Worm (Caenorhabditis elegans) whole organism, L2 larva: Measurements from ENCODE around the gene cup-4.

Source experiments
- ZK546.5 ChIP-seq: sonication (generic microtip); optimal IDR thresholded peaks from 2 replicates; lab custom pipeline; 2017; ENCODE audit warnings: missing biosample characterization, missing genetic modification characterization
- alr-1 ChIP-seq: fragments of 150-350 bp; optimal IDR thresholded peaks from 2 replicates; lab custom pipeline; 2014; ENCODE audit warnings: missing biosample characterization, missing genetic modification characterization
- ceh-16 ChIP-seq: fragments of 150-350 bp; optimal IDR thresholded peaks from 2 replicates; lab custom pipeline; 2014; ENCODE audit warnings: missing biosample characterization, missing genetic modification characterization
- elt-3 ChIP-seq: sonication (generic microtip); optimal IDR thresholded peaks from 2 replicates; lab custom pipeline; 2017; ENCODE audit warnings: missing biosample characterization, missing genetic modification characterization
- lin-39 ChIP-seq: fragments of 150-350 bp; optimal IDR thresholded peaks from 2 replicates; lab custom pipeline; 2014; ENCODE audit warnings: missing biosample characterization, missing genetic modification reagents, missing genetic modification characterization
- lsy-2 ChIP-seq, 2 experiments: fragments of 150-350 bp in 1 of 2; sonication (generic microtip) in 1 of 2; optimal IDR thresholded peaks; 2 replicates each; lab custom pipeline; 2014 to 2017; ENCODE audit warnings: missing biosample characterization in 2 of 2, missing genetic modification characterization in 2 of 2
- sma-3 ChIP-seq: sonication (generic microtip); optimal IDR thresholded peaks from 2 replicates; lab custom pipeline; 2016; ENCODE audit warnings: missing genetic modification reagents, missing genetic modification characterization, missing compliant biosample characterization
- zag-1 ChIP-seq: fragments of 150-350 bp; optimal IDR thresholded peaks from 2 replicates; lab custom pipeline; 2014; ENCODE audit warnings: missing biosample characterization, missing genetic modification characterization

ce11 chrIII:7897733-7898132, 31.4 kb downstream of the cup-4 start:
- TF ChIP-seq sma-3 (GFP tag; lab: Kevin White, UChicago) = peak; percentile 55
- TF ChIP-seq lsy-2 (tag; optimal IDR thresholded peaks at IDR 0.05; lab: Kevin White, UChicago) = peak in 1 of 2 experiments; percentile 48
- TF ChIP-seq lin-39 (tag; lab: Kevin White, UChicago) = no peak
- TF ChIP-seq ceh-16 (tag; lab: Kevin White, UChicago) = no peak
- no peak for TF ChIP-seq elt-3
- no peak for TF ChIP-seq zag-1 (tag; lab: Kevin White, UChicago)
- no peak for TF ChIP-seq alr-1 (tag; lab: Kevin White, UChicago)
- no peak for TF ChIP-seq ZK546.5 (tag; lab: Kevin White, UChicago)
